Worm (Caenorhabditis elegans) whole organism, L3 larva: ENCODE data around the gene pqn-57.

Source experiments
- ama-1 ChIP-seq: fragments of 150-350 bp; optimal IDR thresholded peaks from 2 replicates; lab custom pipeline; 2018
- ceh-82 ChIP-seq: fragments of 150-350 bp; optimal IDR thresholded peaks from 2 replicates; lab custom pipeline; 2014; ENCODE audit warnings: missing biosample characterization, missing genetic modification characterization
- ceh-9 ChIP-seq: sonication (generic microtip); optimal IDR thresholded peaks from 2 replicates; lab custom pipeline; 2018; ENCODE audit warnings: missing biosample characterization, missing genetic modification characterization
- elt-3 ChIP-seq, 3 experiments: fragments of 150-350 bp in 1 of 3; sonication (generic microtip) in 2 of 3; optimal IDR thresholded peaks; 2 replicates in 2 of 3; 4 replicates in 1 of 3; lab custom pipeline; 2014 to 2017; ENCODE audit warnings: missing biosample characterization in 3 of 3, missing genetic modification characterization in 3 of 3
- fkh-10 ChIP-seq: sonication (generic microtip); optimal IDR thresholded peaks from 2 replicates; lab custom pipeline; 2017; ENCODE audit warnings: missing biosample characterization, missing genetic modification reagents, missing genetic modification characterization
- mdl-1 ChIP-seq: fragments of 150-350 bp; optimal IDR thresholded peaks from 2 replicates; lab custom pipeline; 2014; ENCODE audit warnings: missing biosample characterization, missing genetic modification characterization
- nhr-11 ChIP-seq: fragments of 150-350 bp; optimal IDR thresholded peaks from 2 replicates; lab custom pipeline; 2014; ENCODE audit warnings: missing biosample characterization, missing genetic modification characterization
- nhr-237 ChIP-seq: fragments of 150-350 bp; optimal IDR thresholded peaks from 2 replicates; lab custom pipeline; 2014; ENCODE audit warnings: missing biosample characterization, missing genetic modification characterization
- nhr-77 ChIP-seq: fragments of 150-350 bp; optimal IDR thresholded peaks from 2 replicates; lab custom pipeline; 2014; ENCODE audit warnings: missing biosample characterization, missing genetic modification characterization
- tbx-2 ChIP-seq: sonication (generic microtip); optimal IDR thresholded peaks from 2 replicates; lab custom pipeline; 2016; ENCODE audit warnings: mild to moderate bottlenecking, missing genetic modification characterization, missing compliant biosample characterization
- unc-39 ChIP-seq: sonication (generic microtip); optimal IDR thresholded peaks from 4 replicates; lab custom pipeline; 2017; ENCODE audit warnings: missing biosample characterization, missing genetic modification characterization
- unc-62 ChIP-seq: fragments of 150-350 bp; sonication (generic microtip); optimal IDR thresholded peaks from 4 replicates; lab custom pipeline; 2014; ENCODE audit warnings: missing biosample characterization, missing genetic modification reagents, missing genetic modification characterization
- ztf-11 ChIP-seq: fragments of 150-350 bp; optimal IDR thresholded peaks from 2 replicates; lab custom pipeline; 2014; ENCODE audit warnings: missing biosample characterization, missing genetic modification characterization

ce11 chrX:8299554-8299953 is 21.2 kb downstream of the pqn-57 start, which contains the start of gene ced-13:
- TF ChIP-seq ceh-9 (no peak), ztf-11 (tag; lab: Kevin White, UChicago) (no peak), nhr-237 (no peak), nhr-11 (tag; lab: Kevin White, UChicago) (no peak), nhr-77 (tag; lab: Kevin White, UChicago) (no peak), tbx-2 (tag; lab: Kevin White, UChicago) (no peak), unc-62 (GFP tag; lab: Kevin White, UChicago) (no peak), elt-3 (tag; optimal IDR thresholded peaks at IDR 0.05; lab: Kevin White, UChicago) (no peak), ama-1 (lab: Kevin White, UChicago) (no peak), fkh-10 (no peak), mdl-1 (tag; lab: Kevin White, UChicago) (no peak), ceh-82 (tag; lab: Kevin White, UChicago) (no peak), unc-39 (tag; lab: Kevin White, UChicago) (no peak)
